Worm (Caenorhabditis elegans): ENCODE data around the gene C49F5.8.

Gene C49F5.8

ce11 chrX:11993327-11993726, 33.4 kb downstream of the C49F5.8 start (continued):
- TF ChIP-seq madf-5 (GFP tag; IDR thresholded peaks at IDR 0.05) (0 out of 4 replicates have a peak, but pooled peaks have one; percentile 6 to 8), ama-1 (optimal IDR thresholded peaks at IDR 0.05) (no peak), lir-3 (tag; optimal IDR thresholded peaks at IDR 0.05) (no peak), egl-43 (GFP tag; IDR thresholded peaks at IDR 0.05) (0 out of 2 replicates have a peak, but pooled peaks have one; percentile 63), tag-97 (GFP tag; IDR thresholded peaks at IDR 0.05) (no peak), ctbp-1 (GFP tag; IDR thresholded peaks at IDR 0.05) (0 out of 2 replicates have a peak, but pooled peaks have one; percentile 21), nhr-77 (tag; optimal IDR thresholded peaks at IDR 0.05) (no peak), mxl-2 (GFP tag; conservative IDR thresholded peaks at IDR 0.05) (no peak), T26A8.4 (GFP tag; IDR thresholded peaks at IDR 0.05) (peak; percentile 42; the same call in 1 of the 2 replicates), mxl-3 (GFP tag; optimal IDR thresholded peaks at IDR 0.05) (no peak), lin-1 (GFP tag; IDR thresholded peaks at IDR 0.05) (0 out of 2 replicates have a peak, but pooled peaks have one; percentile 31), ZK546.5 (tag; optimal IDR thresholded peaks at IDR 0.05) (no peak), F10B5.3 (tag; optimal IDR thresholded peaks at IDR 0.05) (no peak), ztf-11 (tag; optimal IDR thresholded peaks at IDR 0.05) (no peak), unc-39 (tag; optimal IDR thresholded peaks at IDR 0.05) (no peak), nhr-111 (GFP tag; optimal IDR thresholded peaks at IDR 0.05) (no peak), spr-1 (tag; optimal IDR thresholded peaks at IDR 0.05) (no peak), mes-2 (tag; optimal IDR thresholded peaks at IDR 0.05; ENCODE audit: poor library complexity, severe bottlenecking) (peak; percentile 48), fkh-10 (GFP tag; optimal IDR thresholded peaks at IDR 0.05) (no peak), gei-8 (GFP tag; optimal IDR thresholded peaks at IDR 0.05) (no peak), nhr-102 (tag; optimal IDR thresholded peaks at IDR 0.05) (no peak), skn-1 (tag; optimal IDR thresholded peaks at IDR 0.05) (no peak), ceh-28 (tag; optimal IDR thresholded peaks at IDR 0.05) (no peak), F37D6.2 (tag; optimal IDR thresholded peaks at IDR 0.05) (no peak), dve-1 (tag; optimal IDR thresholded peaks at IDR 0.05; ENCODE audit: insufficient read depth) (peak; percentile 11), dmd-8 (GFP tag; IDR thresholded peaks at IDR 0.05) (peak; percentile 68; the same call in 1 of the 2 replicates), dmd-9 (GFP tag; IDR thresholded peaks at IDR 0.05) (peak; percentile 57; the same call in 1 of the 2 replicates), Y105C5A.15 (GFP tag; IDR thresholded peaks at IDR 0.05) (no peak), fos-1 (tag; optimal IDR thresholded peaks at IDR 0.05) (no peak), snpc-4 (tag; optimal IDR thresholded peaks at IDR 0.05) (no peak), ces-1 (GFP tag; optimal IDR thresholded peaks at IDR 0.05) (no peak), nhr-6 (tag; optimal IDR thresholded peaks at IDR 0.05) (no peak), mdt-29 (GFP tag; IDR thresholded peaks at IDR 0.05) (0 out of 2 replicates have a peak, but pooled peaks have one; percentile 22), lin-29 (GFP tag; IDR thresholded peaks at IDR 0.05) (0 out of 2 replicates have a peak, but pooled peaks have one; percentile 34), cey-2 (tag; optimal IDR thresholded peaks at IDR 0.05; ENCODE audit: borderline replicate concordance, insufficient read depth) (no peak), R02D3.7 (tag; optimal IDR thresholded peaks at IDR 0.05) (no peak), sdz-12 (GFP tag; optimal IDR thresholded peaks at IDR 0.05) (no peak), ceh-44 (GFP tag; IDR thresholded peaks at IDR 0.05) (no peak), nhr-42 (GFP tag; IDR thresholded peaks at IDR 0.05) (no peak)

ce11 chrX:11994484-11994883, 34.5 kb downstream of the C49F5.8 start, which contains the start of gene C49F5.7:
TSS of gene C49F5.7 (plus strand) at chrX:11994784.
- TF ChIP-seq fos-1 (tag; optimal IDR thresholded peaks at IDR 0.05) (no peak), unc-62 (GFP tag; optimal IDR thresholded peaks at IDR 0.05 in 1 of 2) (no peak), unc-62 (tag; optimal IDR thresholded peaks at IDR 0.05) (no peak), lin-39 (tag; optimal IDR thresholded peaks at IDR 0.05) (no peak), hlh-11 (tag; optimal IDR thresholded peaks at IDR 0.05) (no peak), arid-1 (GFP tag; conservative IDR thresholded peaks at IDR 0.05) (no peak), ceh-82 (tag; optimal IDR thresholded peaks at IDR 0.05) (no peak), vab-7 (GFP tag; IDR thresholded peaks at IDR 0.05) (no peak), saeg-2 (GFP tag; IDR thresholded peaks at IDR 0.05) (no peak), daf-16 (GFP tag; optimal IDR thresholded peaks at IDR 0.05) (no peak), daf-16 (tag; optimal IDR thresholded peaks at IDR 0.05) (peak; percentile 8), hlh-30 (tag; optimal IDR thresholded peaks at IDR 0.05; ENCODE audit: insufficient read depth) (peak; percentile 14), egl-43 (GFP tag; IDR thresholded peaks at IDR 0.05) (no peak)

Measured in whole organism, L4 larva.